Fruit fly (Drosophila melanogaster): ENCODE results near the gene CG33257.

DNA sequence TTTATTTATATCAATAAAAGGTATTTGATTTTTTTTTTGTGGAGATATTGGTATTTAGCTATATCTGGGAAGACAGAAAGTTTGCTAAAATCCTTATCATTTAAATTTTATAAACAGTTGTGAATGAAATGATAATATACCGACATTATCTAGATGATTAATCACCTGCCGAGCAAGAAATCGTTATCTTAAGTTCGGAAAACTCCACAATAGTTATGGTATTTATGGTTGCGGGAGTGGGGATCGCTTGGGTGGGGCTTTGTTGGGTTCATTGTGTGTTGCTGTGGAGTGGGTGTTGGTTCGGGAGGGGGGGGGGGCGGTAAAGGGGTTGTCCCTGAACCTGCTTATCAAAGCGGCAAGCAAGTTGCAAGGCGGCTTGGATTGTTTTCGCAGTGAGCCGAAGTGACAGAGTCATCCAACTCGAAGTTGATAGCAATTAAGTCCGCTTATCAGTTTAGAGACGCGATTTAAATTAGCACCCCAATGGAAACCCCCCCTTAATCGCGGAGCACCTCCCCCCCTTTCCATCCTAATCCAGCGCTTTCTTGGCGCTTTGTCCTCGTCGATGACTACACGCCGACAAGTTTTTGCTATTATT lies 46.2 kb downstream of the CG33257 start:
- TF ChIP-seq CTCF (optimal IDR thresholded peaks at IDR 0.05), result no peak
- TF ChIP-seq CG8478 (optimal IDR thresholded peaks at IDR 0.05), result no peak

All from S2 (cell line).